Fruit fly (Drosophila melanogaster) S2 (cell line): ENCODE measurements around the gene CG3448.

ENCODE experiments used
- CG8478 ChIP-seq: fragments of >200 bp; optimal IDR thresholded peaks from 2 replicates; lab custom pipeline; 2018
- CTCF ChIP-seq, 2 experiments: fragments of >200 bp; optimal IDR thresholded peaks; 2 replicates each; lab custom pipeline; 2018

Gene CG3448

dm6 chr3L:9423757-9424527, 27.4 kb downstream of the CG3448 start:
- TF ChIP-seq CG8478 (no peak), CTCF (optimal IDR thresholded peaks at IDR 0.05; lab: Kevin White, UChicago) (no peak)

dm6 chr3L:9422636-9423419, 28.5 kb downstream of the CG3448 start, which contains the start of gene aay:
Gene aay (plus strand): TSS chr3L:9423253.
- TF ChIP-seq CTCF (optimal IDR thresholded peaks at IDR 0.05; lab: Kevin White, UChicago), result no peak
- TF ChIP-seq CG8478, result no peak

- TF ChIP-seq CTCF (optimal IDR thresholded peaks at IDR 0.05; lab: Kevin White, UChicago), result no peak
Observed at dm6 chr3L:9422135-9422534, 29.2 kb downstream of the CG3448 start.

dm6 chr3L:9421621-9422020, 29.8 kb downstream of the CG3448 start:
- TF ChIP-seq CG8478 (no peak), CTCF (optimal IDR thresholded peaks at IDR 0.05; lab: Kevin White, UChicago) (no peak)

dm6 chr3L:9420819-9421130, 30.6 kb downstream of the CG3448 start:
- TF ChIP-seq CG8478 (no peak), CTCF (optimal IDR thresholded peaks at IDR 0.05; lab: Kevin White, UChicago) (no peak)

dm6 chr3L:9420054-9420818, 31.1 kb downstream of the CG3448 start:
- no peak for TF ChIP-seq CG8478
- no peak for TF ChIP-seq CTCF (optimal IDR thresholded peaks at IDR 0.05; lab: Kevin White, UChicago)

dm6 chr3L:9419328-9419727, 32.0 kb downstream of the CG3448 start:
- TF ChIP-seq CG8478 (no peak), CTCF (optimal IDR thresholded peaks at IDR 0.05; lab: Kevin White, UChicago) (no peak)

- no peak for TF ChIP-seq CG8478
- TF ChIP-seq CTCF (optimal IDR thresholded peaks at IDR 0.05; lab: Kevin White, UChicago), result no peak
Observed at dm6 chr3L:9417288-9417687, 34.1 kb downstream of the CG3448 start, which contains the start of gene CG3982. Gene CG3982 (minus strand): TSS chr3L:9417388.

- TF ChIP-seq CTCF (optimal IDR thresholded peaks at IDR 0.05; lab: Kevin White, UChicago), result no peak
- TF ChIP-seq CG8478, result no peak
Observed at dm6 chr3L:9410754-9411423, 40.5 kb downstream of the CG3448 start, which contains the start of the genes CG4022 and Cpsf5. Gene CG4022 (minus strand): TSS chr3L:9410832. Gene Cpsf5 (plus strand): TSS chr3L:9411038.

- TF ChIP-seq CG8478 (no peak), CTCF (optimal IDR thresholded peaks at IDR 0.05; lab: Kevin White, UChicago) (no peak)
Observed at dm6 chr3L:9410030-9410589, 41.3 kb downstream of the CG3448 start.

dm6 chr3L:9404497-9404896, 46.9 kb downstream of the CG3448 start, which contains the start of gene Cpr67B:
Gene Cpr67B (plus strand): TSS chr3L:9404797.
- TF ChIP-seq CG8478 (no peak), CTCF (optimal IDR thresholded peaks at IDR 0.05; lab: Kevin White, UChicago) (no peak)

- TF ChIP-seq CTCF (optimal IDR thresholded peaks at IDR 0.05; lab: Kevin White, UChicago), result peak in 1 of 2 experiments; percentile 12
- TF ChIP-seq CG8478, result no peak
Observed at dm6 chr3L:9402157-9402890, 49.0 kb downstream of the CG3448 start, which contains the start of gene eIF4E1. Gene eIF4E1 (minus strand): TSS chr3L:9402460.

dm6 chr3L:9401354-9402156, 49.8 kb downstream of the CG3448 start:
- TF ChIP-seq CG8478, result no peak
- TF ChIP-seq CTCF (optimal IDR thresholded peaks at IDR 0.05; lab: Kevin White, UChicago), result peak in 1 of 2 experiments; percentile 36
